Fruit fly (Drosophila melanogaster) whole organism, wandering third instar larva: ENCODE measurements around the gene bbg.
A peak's percentile ranks its signal among the peaks of the same experiment; 100 is the strongest.

Experiments
- Abd-B ChIP-seq: fragments of >200 bp; optimal IDR thresholded peaks from 2 replicates; lab custom pipeline; 2017; ENCODE audit warnings: missing biosample characterization, missing genetic modification characterization
- CG9705 ChIP-seq: fragments of 200-800 bp; sonication (Bioruptor generic); optimal IDR thresholded peaks from 2 replicates; lab custom pipeline; 2018; ENCODE audit warnings: missing biosample characterization, mild to moderate bottlenecking, missing genetic modification characterization
- Myc ChIP-seq: fragments of >200 bp; optimal IDR thresholded peaks from 2 replicates; lab custom pipeline; 2017
- OdsH ChIP-seq: fragments of 200-800 bp; sonication (Bioruptor generic); optimal IDR thresholded peaks from 2 replicates; lab custom pipeline; 2016; ENCODE audit warnings: missing biosample characterization, mild to moderate bottlenecking, missing genetic modification characterization
- Sp1 ChIP-seq: fragments of 200-800 bp; sonication (Bioruptor generic); optimal IDR thresholded peaks from 3 replicates; lab custom pipeline; 2019; ENCODE audit warnings: missing biosample characterization, mild to moderate bottlenecking, missing genetic modification characterization, moderate library complexity
- br ChIP-seq: fragments of 200-800 bp; sonication (Bioruptor generic); optimal IDR thresholded peaks from 2 replicates; lab custom pipeline; 2016; ENCODE audit warnings: missing biosample characterization, missing genetic modification characterization
- lola ChIP-seq: fragments of >200 bp; optimal IDR thresholded peaks from 2 replicates; lab custom pipeline; 2017; ENCODE audit warnings: missing biosample characterization, missing genetic modification characterization
- psq ChIP-seq: fragments of 200-800 bp; sonication (Bioruptor generic); optimal IDR thresholded peaks from 3 replicates; lab custom pipeline; 2017; ENCODE audit warnings: missing biosample characterization, mild to moderate bottlenecking, missing genetic modification characterization, moderate library complexity
- rgr ChIP-seq: fragments of 200-800 bp; sonication (Bioruptor generic); optimal IDR thresholded peaks from 3 replicates; lab custom pipeline; 2016; ENCODE audit warnings: missing biosample characterization, mild to moderate bottlenecking, missing genetic modification characterization
- sv ChIP-seq: fragments of 200-800 bp; sonication (Bioruptor generic); optimal IDR thresholded peaks from 3 replicates; lab custom pipeline; 2016; ENCODE audit warnings: missing biosample characterization, missing genetic modification characterization
- usp ChIP-seq: fragments of >200 bp; optimal IDR thresholded peaks from 2 replicates; lab custom pipeline; 2017; ENCODE audit warnings: missing biosample characterization, missing genetic modification characterization
- woc ChIP-seq: sonication (Bioruptor generic); optimal IDR thresholded peaks from 2 replicates; lab custom pipeline; 2016; ENCODE audit warnings: missing biosample characterization, mild to moderate bottlenecking, missing genetic modification characterization

DNA sequence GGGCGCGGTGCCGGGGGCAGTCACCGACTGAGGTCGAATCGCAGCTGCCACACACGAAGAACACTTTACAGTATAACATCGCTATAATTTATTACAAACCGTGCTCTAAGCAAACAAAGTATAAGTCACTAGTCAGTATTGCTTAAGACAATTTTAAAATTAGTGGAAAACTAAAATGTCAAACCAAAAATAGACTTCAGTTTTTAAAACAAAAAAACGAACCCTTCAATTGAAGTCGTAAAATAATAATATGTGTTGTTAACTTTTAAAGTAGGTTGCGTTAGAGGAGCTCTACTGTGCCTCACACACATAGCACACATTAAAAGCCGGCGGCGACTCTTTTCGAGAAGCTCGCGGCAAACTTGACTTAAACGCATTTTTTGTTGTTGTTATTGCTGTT lies 113.9 kb downstream of the bbg start:
- TF ChIP-seq lola (GFP tag; lab: Kevin White, UChicago) (no peak), Abd-B (GFP tag; lab: Kevin White, UChicago) (no peak), rgr (GFP tag; lab: Kevin White, UChicago) (no peak), Myc (lab: Kevin White, UChicago) (no peak), psq (GFP tag; lab: Kevin White, UChicago) (no peak), Sp1 (GFP tag; lab: Kevin White, UChicago) (no peak), usp (GFP tag; lab: Kevin White, UChicago) (no peak), sv (GFP tag; lab: Kevin White, UChicago) (no peak), CG9705 (no peak), woc (peak; percentile 35), OdsH (GFP tag; lab: Kevin White, UChicago) (no peak), br (GFP tag; lab: Kevin White, UChicago) (no peak)
